Worm (Caenorhabditis elegans): ENCODE measurements around the gene clec-257.

Gene clec-257

DNA sequence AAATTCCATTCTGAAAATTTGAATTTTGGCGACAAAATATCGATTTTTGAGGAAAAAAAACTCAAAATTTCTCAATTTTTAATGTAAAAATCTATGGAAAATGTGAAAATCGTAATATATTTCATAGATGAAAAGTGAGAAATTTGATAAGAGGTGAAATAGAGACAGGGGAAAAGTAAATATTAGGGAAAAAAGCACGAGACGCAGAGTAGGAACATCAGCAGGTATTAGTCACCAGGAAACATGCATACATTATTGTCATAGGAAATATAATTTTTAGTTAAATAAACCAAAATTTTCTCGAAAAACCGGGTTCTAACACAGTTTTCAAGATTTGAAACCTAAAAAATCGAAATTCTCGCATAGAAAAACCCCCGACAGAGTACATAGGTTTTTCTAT lies 27.9 kb downstream of the clec-257 start, which contains the start of gene nhr-170:
Gene nhr-170, minus strand, starts transcription at position 16 of the 400 bp plus-strand sequence.
- no peak for TF ChIP-seq tbx-8 (GFP tag; optimal IDR thresholded peaks at IDR 0.05)
- no peak for TF ChIP-seq nhr-2 (tag; optimal IDR thresholded peaks at IDR 0.05)
- TF ChIP-seq ceh-39 (tag; optimal IDR thresholded peaks at IDR 0.05) = no peak
- TF ChIP-seq zip-8 (tag; optimal IDR thresholded peaks at IDR 0.05) = no peak
- no peak for TF ChIP-seq flh-1 (GFP tag; optimal IDR thresholded peaks at IDR 0.05)
- TF ChIP-seq nhr-76 (tag; optimal IDR thresholded peaks at IDR 0.05) = no peak
- TF ChIP-seq snpc-4 (tag; optimal IDR thresholded peaks at IDR 0.05) = no peak
- TF ChIP-seq lsy-2 (tag; optimal IDR thresholded peaks at IDR 0.05) = no peak
- no peak for TF ChIP-seq unc-39 (tag; optimal IDR thresholded peaks at IDR 0.05)
- TF ChIP-seq unc-62 (GFP tag; optimal IDR thresholded peaks at IDR 0.05) = no peak
- TF ChIP-seq unc-120 (tag; optimal IDR thresholded peaks at IDR 0.05; ENCODE audit: poor library complexity, severe bottlenecking) = no peak
- no peak for TF ChIP-seq ceh-83 (GFP tag; optimal IDR thresholded peaks at IDR 0.05)
- no peak for TF ChIP-seq sem-2 (GFP tag; optimal IDR thresholded peaks at IDR 0.05)
- no peak for TF ChIP-seq nhr-12 (tag; optimal IDR thresholded peaks at IDR 0.05)
- TF ChIP-seq nhr-237 (tag; optimal IDR thresholded peaks at IDR 0.05) = no peak
- TF ChIP-seq drap-1 (GFP tag; optimal IDR thresholded peaks at IDR 0.05) = no peak
- no peak for TF ChIP-seq mep-1 (tag; optimal IDR thresholded peaks at IDR 0.05)

DNA sequence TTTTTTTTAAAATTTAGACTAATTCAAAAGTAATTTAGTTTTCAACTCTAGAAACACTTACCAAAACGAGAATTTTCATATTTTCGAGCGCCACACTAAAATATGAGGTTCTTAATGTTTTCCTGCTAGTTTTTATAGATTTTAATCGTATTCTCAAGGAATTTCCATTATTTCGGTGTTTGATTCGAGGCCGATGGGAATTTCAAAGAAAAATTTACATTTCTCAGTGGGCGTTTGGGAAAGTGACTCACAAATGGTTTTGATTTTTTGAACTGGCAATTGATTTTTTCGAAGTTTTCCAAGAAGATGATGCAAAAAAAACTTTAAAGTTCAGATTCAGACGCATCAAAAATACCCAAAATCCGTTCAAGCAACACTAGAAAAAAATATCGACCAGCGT lies 29.2 kb downstream of the clec-257 start, which contains the start of gene C54E10.11:
Gene C54E10.11, minus strand, starts transcription at position 101 of the 400 bp plus-strand sequence.
- TF ChIP-seq mep-1 (tag; optimal IDR thresholded peaks at IDR 0.05) (no peak), nhr-28 (tag; optimal IDR thresholded peaks at IDR 0.05) (no peak), ceh-43 (GFP tag; optimal IDR thresholded peaks at IDR 0.05) (no peak), elt-1 (tag; optimal IDR thresholded peaks at IDR 0.05; ENCODE audit: borderline replicate concordance, insufficient read depth) (no peak)

DNA sequence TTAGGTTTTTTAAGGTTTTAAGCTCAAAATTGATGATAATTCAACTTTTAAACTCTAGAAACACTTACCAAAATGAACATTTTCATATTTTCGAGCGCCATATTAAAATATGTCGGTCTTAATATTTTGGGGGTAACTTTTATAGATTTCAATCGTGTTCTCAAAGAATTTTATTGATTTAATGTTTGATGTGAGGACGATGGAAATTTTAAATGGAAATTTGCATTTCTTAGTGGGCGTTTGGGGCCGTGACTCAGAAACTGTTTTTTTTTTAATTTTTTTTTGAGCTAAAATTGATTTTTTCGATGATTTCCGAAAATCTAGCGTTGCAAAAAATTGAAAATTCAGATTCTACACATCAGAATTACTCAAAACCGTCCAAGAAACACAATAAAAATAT lies 30.4 kb downstream of the clec-257 start, which contains the start of gene C54E10.10:
Gene C54E10.10, minus strand, starts transcription at position 101 of the 400 bp plus-strand sequence.
- TF ChIP-seq unc-120 (tag; optimal IDR thresholded peaks at IDR 0.05; ENCODE audit: poor library complexity, severe bottlenecking) (no peak), tbx-8 (GFP tag; optimal IDR thresholded peaks at IDR 0.05) (no peak), ces-1 (GFP tag; optimal IDR thresholded peaks at IDR 0.05) (no peak), lsy-2 (tag; optimal IDR thresholded peaks at IDR 0.05) (no peak), ztf-11 (tag; optimal IDR thresholded peaks at IDR 0.05) (no peak), elt-3 (tag; optimal IDR thresholded peaks at IDR 0.05) (no peak), lin-32 (GFP tag; optimal IDR thresholded peaks at IDR 0.05) (no peak), mep-1 (tag; optimal IDR thresholded peaks at IDR 0.05) (no peak), unc-62 (GFP tag; optimal IDR thresholded peaks at IDR 0.05) (no peak), snpc-4 (tag; optimal IDR thresholded peaks at IDR 0.05) (no peak), ceh-43 (GFP tag; optimal IDR thresholded peaks at IDR 0.05) (no peak), nhr-2 (tag; optimal IDR thresholded peaks at IDR 0.05) (no peak), hlh-1 (tag; optimal IDR thresholded peaks at IDR 0.05) (no peak), nhr-12 (tag; optimal IDR thresholded peaks at IDR 0.05) (no peak), blmp-1 (tag; optimal IDR thresholded peaks at IDR 0.05) (no peak), ceh-39 (tag; optimal IDR thresholded peaks at IDR 0.05) (no peak)

DNA sequence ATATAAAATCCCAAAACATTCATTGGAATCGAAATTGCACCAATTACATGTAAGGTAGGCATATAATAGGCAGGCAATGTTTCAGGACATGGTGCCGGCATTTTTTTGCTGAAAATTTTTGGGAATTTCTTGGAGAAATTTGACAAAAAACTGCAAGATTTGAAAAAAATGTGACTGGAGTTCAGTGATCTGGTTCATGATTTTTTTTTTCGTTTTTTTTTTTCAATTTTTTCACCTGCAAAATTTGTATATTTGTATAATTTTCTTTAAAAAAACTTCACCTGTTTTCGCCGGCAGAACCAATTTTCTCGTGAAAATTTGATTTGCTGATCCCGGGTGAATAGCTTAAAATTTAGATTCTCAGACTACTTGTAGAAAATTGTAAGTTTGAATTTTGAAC lies 33.5 kb downstream of the clec-257 start, which contains the start of gene sri-10:
Gene sri-10, minus strand, starts transcription at position 101 of the 400 bp plus-strand sequence.
- TF ChIP-seq nhr-28 (tag; optimal IDR thresholded peaks at IDR 0.05) = no peak
- TF ChIP-seq mab-5 (tag; optimal IDR thresholded peaks at IDR 0.05) = no peak
- TF ChIP-seq nhr-237 (tag; optimal IDR thresholded peaks at IDR 0.05) = no peak
- no peak for TF ChIP-seq ztf-11 (tag; optimal IDR thresholded peaks at IDR 0.05)
- TF ChIP-seq tbx-8 (GFP tag; optimal IDR thresholded peaks at IDR 0.05) = no peak
- no peak for TF ChIP-seq drap-1 (GFP tag; optimal IDR thresholded peaks at IDR 0.05)
- TF ChIP-seq lsy-2 (tag; optimal IDR thresholded peaks at IDR 0.05) = no peak

DNA sequence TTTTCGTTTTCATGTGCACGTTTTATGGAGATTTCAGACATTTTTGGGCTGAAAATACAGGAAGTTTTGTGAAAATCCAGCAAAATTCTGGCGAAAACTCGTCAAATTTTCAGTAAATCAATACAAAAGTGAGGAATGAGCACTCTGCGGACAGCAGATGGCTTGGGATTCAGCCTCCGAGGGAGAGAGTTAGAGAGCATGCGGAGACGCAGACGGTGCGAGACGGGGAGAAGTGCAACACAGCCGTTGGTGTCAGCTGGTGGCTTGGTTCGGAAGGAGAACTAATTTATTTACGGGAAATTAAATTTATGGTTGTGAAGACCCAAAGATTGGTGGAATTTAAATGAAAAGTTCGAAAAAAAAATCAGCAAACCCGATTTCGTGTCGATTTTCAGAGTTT lies 35.8 kb downstream of the clec-257 start, which contains the start of gene C54E10.6:
Gene C54E10.6, minus strand, starts transcription at position 109 of the 400 bp plus-strand sequence.
- TF ChIP-seq bed-3 (GFP tag; optimal IDR thresholded peaks at IDR 0.05) = no peak
- no peak for TF ChIP-seq ceh-43 (GFP tag; optimal IDR thresholded peaks at IDR 0.05)
- no peak for TF ChIP-seq elt-3 (tag; optimal IDR thresholded peaks at IDR 0.05)
- TF ChIP-seq ces-1 (GFP tag; optimal IDR thresholded peaks at IDR 0.05) = peak; percentile 96
- TF ChIP-seq unc-39 (tag; optimal IDR thresholded peaks at IDR 0.05) = no peak
- peak; percentile 23 for TF ChIP-seq unc-62 (GFP tag; optimal IDR thresholded peaks at IDR 0.05)
- TF ChIP-seq flh-1 (GFP tag; optimal IDR thresholded peaks at IDR 0.05) = no peak
- TF ChIP-seq tbx-8 (GFP tag; optimal IDR thresholded peaks at IDR 0.05) = no peak
- no peak for TF ChIP-seq snpc-4 (tag; optimal IDR thresholded peaks at IDR 0.05)
- no peak for TF ChIP-seq nhr-2 (tag; optimal IDR thresholded peaks at IDR 0.05)
- peak; percentile 80 for TF ChIP-seq cnd-1 (tag; optimal IDR thresholded peaks at IDR 0.05)
- no peak for TF ChIP-seq nhr-76 (tag; optimal IDR thresholded peaks at IDR 0.05)
- TF ChIP-seq mab-5 (tag; optimal IDR thresholded peaks at IDR 0.05) = no peak
- TF ChIP-seq unc-120 (tag; optimal IDR thresholded peaks at IDR 0.05; ENCODE audit: poor library complexity, severe bottlenecking) = peak; percentile 12
- no peak for TF ChIP-seq pha-4 (tag; optimal IDR thresholded peaks at IDR 0.05)
- TF ChIP-seq ham-2 (GFP tag; optimal IDR thresholded peaks at IDR 0.05) = no peak
- TF ChIP-seq lin-32 (GFP tag; optimal IDR thresholded peaks at IDR 0.05) = peak; percentile 73
- TF ChIP-seq nhr-237 (tag; optimal IDR thresholded peaks at IDR 0.05) = no peak
- TF ChIP-seq ceh-83 (GFP tag; optimal IDR thresholded peaks at IDR 0.05) = no peak
- TF ChIP-seq elt-1 (tag; optimal IDR thresholded peaks at IDR 0.05; ENCODE audit: borderline replicate concordance, insufficient read depth) = no peak
- no peak for TF ChIP-seq mls-2 (tag; optimal IDR thresholded peaks at IDR 0.05)
- no peak for TF ChIP-seq nhr-28 (tag; optimal IDR thresholded peaks at IDR 0.05)
- TF ChIP-seq blmp-1 (tag; optimal IDR thresholded peaks at IDR 0.05) = no peak
- peak; percentile 10 for TF ChIP-seq mep-1 (tag; optimal IDR thresholded peaks at IDR 0.05)
- no peak for TF ChIP-seq sem-2 (GFP tag; optimal IDR thresholded peaks at IDR 0.05)
- no peak for TF ChIP-seq nhr-12 (tag; optimal IDR thresholded peaks at IDR 0.05)
- no peak for TF ChIP-seq ceh-39 (tag; optimal IDR thresholded peaks at IDR 0.05)
- peak; percentile 95 for TF ChIP-seq hlh-1 (tag; optimal IDR thresholded peaks at IDR 0.05)

Data from whole organism, mixed stage, embryonic.